Fruit fly (Drosophila melanogaster) whole organism, wandering third instar larva: ENCODE measurements around the gene CG13806.

Source experiments
- Abd-B ChIP-seq: fragments of >200 bp; optimal IDR thresholded peaks from 2 replicates; lab custom pipeline; 2017; ENCODE audit warnings: missing biosample characterization, missing genetic modification characterization
- CG32264 ChIP-seq: fragments of 200-800 bp; sonication (Bioruptor generic); optimal IDR thresholded peaks from 2 replicates; lab custom pipeline; 2016; ENCODE audit warnings: missing biosample characterization, missing genetic modification characterization
- CG9705 ChIP-seq: fragments of 200-800 bp; sonication (Bioruptor generic); optimal IDR thresholded peaks from 2 replicates; lab custom pipeline; 2018; ENCODE audit warnings: missing biosample characterization, mild to moderate bottlenecking, missing genetic modification characterization
- CrebA ChIP-seq: fragments of 200-800 bp; sonication (Bioruptor generic); optimal IDR thresholded peaks from 2 replicates; lab custom pipeline; 2016; ENCODE audit warnings: missing biosample characterization, mild to moderate bottlenecking, missing genetic modification characterization, borderline replicate concordance
- Dif ChIP-seq: fragments of 200-275, 200-300 bp; sonication (Bioruptor generic); optimal IDR thresholded peaks from 2 replicates; lab custom pipeline; 2018; ENCODE audit warnings: missing biosample characterization, missing genetic modification characterization; ENCODE audit not compliant: partially characterized antibody
- GATAd ChIP-seq: sonication (Bioruptor generic); optimal IDR thresholded peaks from 2 replicates; lab custom pipeline; 2016; ENCODE audit warnings: missing biosample characterization, missing genetic modification characterization
- Hnf4 ChIP-seq: fragments of 200-800 bp; sonication (Bioruptor generic); optimal IDR thresholded peaks from 2 replicates; lab custom pipeline; 2016; ENCODE audit warnings: missing biosample characterization, mild to moderate bottlenecking, missing genetic modification characterization
- Hr78 ChIP-seq: fragments of >200 bp; optimal IDR thresholded peaks from 2 replicates; lab custom pipeline; 2017; ENCODE audit warnings: missing biosample characterization, missing genetic modification characterization
- Hr83 ChIP-seq: fragments of 200-300 bp; sonication (Bioruptor generic); optimal IDR thresholded peaks from 2 replicates; lab custom pipeline; 2016; ENCODE audit warnings: missing biosample characterization, mild to moderate bottlenecking, missing genetic modification characterization, moderate library complexity; ENCODE audit not compliant: poor library complexity, severe bottlenecking
- Mio ChIP-seq: sonication (Bioruptor generic); optimal IDR thresholded peaks from 2 replicates; lab custom pipeline; 2016; ENCODE audit warnings: missing biosample characterization, missing genetic modification characterization
- Myc ChIP-seq: fragments of >200 bp; optimal IDR thresholded peaks from 2 replicates; lab custom pipeline; 2017
- N ChIP-seq: fragments of >200 bp; optimal IDR thresholded peaks from 2 replicates; lab custom pipeline; 2018; ENCODE audit warnings: missing biosample characterization, missing external identifiers, missing genetic modification characterization
- OdsH ChIP-seq: fragments of 200-800 bp; sonication (Bioruptor generic); optimal IDR thresholded peaks from 2 replicates; lab custom pipeline; 2016; ENCODE audit warnings: missing biosample characterization, mild to moderate bottlenecking, missing genetic modification characterization
- Rel ChIP-seq, 2 experiments: fragments of 200-800 bp; sonication (Bioruptor generic) in 1 of 2; optimal IDR thresholded peaks; 2 replicates in 1 of 2; 3 replicates in 1 of 2; lab custom pipeline; 2016 to 2019; ENCODE audit warnings: mild to moderate bottlenecking in 2 of 2, missing biosample characterization in 2 of 2, missing genetic modification characterization in 2 of 2, moderate library complexity in 1 of 2
- Sp1 ChIP-seq: fragments of 200-800 bp; sonication (Bioruptor generic); optimal IDR thresholded peaks from 3 replicates; lab custom pipeline; 2019; ENCODE audit warnings: missing biosample characterization, mild to moderate bottlenecking, missing genetic modification characterization, moderate library complexity
- Vsx2 ChIP-seq: fragments of 200-300, 225-300 bp; sonication (Bioruptor generic); optimal IDR thresholded peaks from 2 replicates; lab custom pipeline; 2018; ENCODE audit warnings: missing biosample characterization, missing genetic modification characterization; ENCODE audit not compliant: partially characterized antibody
- br ChIP-seq: fragments of 200-800 bp; sonication (Bioruptor generic); optimal IDR thresholded peaks from 2 replicates; lab custom pipeline; 2016; ENCODE audit warnings: missing biosample characterization, missing genetic modification characterization
- brk ChIP-seq: fragments of 200-800 bp; sonication (Bioruptor generic); optimal IDR thresholded peaks from 2 replicates; lab custom pipeline; 2016; ENCODE audit warnings: missing biosample characterization, mild to moderate bottlenecking, missing genetic modification characterization
- dl ChIP-seq, 2 experiments: fragments of 175-275, 200-275 bp in 1 of 2; fragments of 200-275 bp in 1 of 2; sonication (Bioruptor generic); optimal IDR thresholded peaks; lab custom pipeline; 2018; ENCODE audit warnings: mild to moderate bottlenecking in 2 of 2, missing biosample characterization in 2 of 2, missing genetic modification characterization in 2 of 2, moderate library complexity in 2 of 2; ENCODE audit not compliant: partially characterized antibody in 2 of 2, insufficient read depth in 1 of 2
- dmrt93B ChIP-seq: fragments of 200-800 bp; sonication (Bioruptor generic); optimal IDR thresholded peaks from 2 replicates; lab custom pipeline; 2018; ENCODE audit warnings: missing biosample characterization, mild to moderate bottlenecking, missing genetic modification characterization
- dsf ChIP-seq: sonication (Bioruptor generic); optimal IDR thresholded peaks from 2 replicates; lab custom pipeline; 2016; ENCODE audit warnings: missing biosample characterization, missing genetic modification characterization, borderline replicate concordance
- ey ChIP-seq: fragments of 200-800 bp; sonication (Bioruptor generic); optimal IDR thresholded peaks from 2 replicates; lab custom pipeline; 2016; ENCODE audit warnings: missing biosample characterization, missing genetic modification characterization
- foxo ChIP-seq, 2 experiments: fragments of 200-800 bp; sonication (Bioruptor generic); optimal IDR thresholded peaks; 2 replicates in 1 of 2; 3 replicates in 1 of 2; lab custom pipeline; 2016 to 2017; ENCODE audit warnings: missing biosample characterization in 2 of 2, missing genetic modification characterization in 2 of 2
- fru ChIP-seq: fragments of 200-800 bp; sonication (Bioruptor generic); optimal IDR thresholded peaks from 3 replicates; lab custom pipeline; 2016; ENCODE audit warnings: missing biosample characterization, mild to moderate bottlenecking, missing genetic modification characterization
- h ChIP-seq: fragments of 200-800 bp; sonication (Bioruptor generic); optimal IDR thresholded peaks from 3 replicates; lab custom pipeline; 2016; ENCODE audit warnings: missing biosample characterization, mild to moderate bottlenecking, missing genetic modification characterization
- jim ChIP-seq: fragments of 175-275, 200-325 bp; sonication (Bioruptor generic); optimal IDR thresholded peaks from 2 replicates; lab custom pipeline; 2016; ENCODE audit warnings: missing biosample characterization, mild to moderate bottlenecking, missing genetic modification characterization
- lola ChIP-seq: fragments of >200 bp; optimal IDR thresholded peaks from 2 replicates; lab custom pipeline; 2017; ENCODE audit warnings: missing biosample characterization, missing genetic modification characterization
- pan ChIP-seq: fragments of >200 bp; optimal IDR thresholded peaks from 2 replicates; lab custom pipeline; 2017
- psq ChIP-seq: fragments of 200-800 bp; sonication (Bioruptor generic); optimal IDR thresholded peaks from 3 replicates; lab custom pipeline; 2017; ENCODE audit warnings: missing biosample characterization, mild to moderate bottlenecking, missing genetic modification characterization, moderate library complexity
- rgr ChIP-seq: fragments of 200-800 bp; sonication (Bioruptor generic); optimal IDR thresholded peaks from 3 replicates; lab custom pipeline; 2016; ENCODE audit warnings: missing biosample characterization, mild to moderate bottlenecking, missing genetic modification characterization
- sage ChIP-seq: fragments of 200-800 bp; sonication (Bioruptor generic); optimal IDR thresholded peaks from 2 replicates; lab custom pipeline; 2016; ENCODE audit warnings: missing biosample characterization, mild to moderate bottlenecking, missing genetic modification characterization
- sv ChIP-seq: fragments of 200-800 bp; sonication (Bioruptor generic); optimal IDR thresholded peaks from 3 replicates; lab custom pipeline; 2016; ENCODE audit warnings: missing biosample characterization, missing genetic modification characterization
- tai ChIP-seq: sonication (Bioruptor generic); optimal IDR thresholded peaks from 2 replicates; lab custom pipeline; 2016; ENCODE audit warnings: missing biosample characterization, missing genetic modification characterization
- usp ChIP-seq: fragments of >200 bp; optimal IDR thresholded peaks from 2 replicates; lab custom pipeline; 2017; ENCODE audit warnings: missing biosample characterization, missing genetic modification characterization
- woc ChIP-seq: sonication (Bioruptor generic); optimal IDR thresholded peaks from 2 replicates; lab custom pipeline; 2016; ENCODE audit warnings: missing biosample characterization, mild to moderate bottlenecking, missing genetic modification characterization

Gene CG13806

DNA sequence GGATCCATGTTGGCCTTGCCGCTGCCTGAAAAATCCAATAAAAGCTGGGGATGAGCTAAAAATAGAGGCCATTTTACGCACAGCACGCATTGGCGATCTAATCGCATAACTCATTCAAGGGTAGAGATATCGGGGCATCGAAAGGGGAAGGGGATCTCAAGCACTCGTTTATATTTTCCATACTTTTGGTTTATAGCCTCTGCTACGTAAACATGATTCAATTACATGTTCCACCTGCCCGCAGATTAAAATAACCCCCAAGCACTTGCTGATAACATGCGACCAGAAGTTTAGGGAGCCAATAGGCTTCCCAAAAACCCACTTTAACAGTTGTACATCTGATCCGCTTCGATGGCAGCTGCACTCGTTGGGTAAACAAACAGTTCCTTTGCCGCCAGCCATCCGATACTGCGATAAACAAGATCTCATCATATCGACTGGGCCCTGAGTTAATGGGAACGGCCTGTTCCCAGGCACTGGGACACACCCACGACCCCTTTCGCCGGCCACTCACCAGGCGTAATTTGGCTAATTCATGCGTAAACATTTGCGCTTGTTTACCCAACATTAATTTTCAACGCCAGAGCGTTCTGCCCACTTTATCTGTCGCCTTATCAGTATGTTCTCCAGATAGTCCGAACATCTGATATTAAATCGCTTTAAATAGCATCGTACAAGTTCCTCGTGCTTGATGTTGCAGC lies 12.1 kb upstream of the CG13806 start:
- peak; percentile 64 for TF ChIP-seq Hr83 (GFP tag; lab: Kevin White, UChicago)
- no peak for TF ChIP-seq psq (GFP tag; lab: Kevin White, UChicago)

DNA sequence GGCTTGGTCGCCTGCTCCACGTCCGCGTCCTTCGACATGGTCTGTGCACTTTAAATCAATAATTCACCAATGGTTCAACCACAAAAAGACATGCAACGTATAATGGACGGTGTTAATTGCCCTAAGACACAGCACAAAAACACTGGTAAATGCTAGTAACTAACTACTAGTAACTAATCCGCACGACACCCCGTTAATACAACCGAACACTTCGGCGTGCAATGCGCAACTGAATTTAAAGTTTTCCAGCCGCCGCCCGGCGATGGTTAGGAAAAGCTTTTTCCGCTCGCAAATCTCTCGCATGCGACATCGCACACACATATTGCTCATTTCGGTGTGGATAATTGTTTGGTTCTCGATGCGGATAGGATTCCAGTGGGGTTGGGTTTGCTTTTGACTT lies 10.4 kb upstream of the CG13806 start:
- TF ChIP-seq fru (GFP tag; lab: Kevin White, UChicago) (no peak), woc (GFP tag; lab: Kevin White, UChicago) (no peak), br (GFP tag; lab: Kevin White, UChicago) (no peak), sage (no peak), foxo (GFP tag; optimal IDR thresholded peaks at IDR 0.05; lab: Kevin White, UChicago) (no peak), brk (GFP tag; lab: Kevin White, UChicago) (no peak), Sp1 (GFP tag; lab: Kevin White, UChicago) (no peak), Mio (no peak), Rel (GFP tag; optimal IDR thresholded peaks at IDR 0.05; lab: Kevin White, UChicago) (no peak), Rel (tag; optimal IDR thresholded peaks at IDR 0.05; lab: Kevin White, UChicago) (no peak), tai (GFP tag; lab: Kevin White, UChicago) (no peak), Hnf4 (GFP tag; lab: Kevin White, UChicago) (no peak), Dif (GFP tag; lab: Kevin White, UChicago) (no peak), sv (GFP tag; lab: Kevin White, UChicago) (no peak)

DNA sequence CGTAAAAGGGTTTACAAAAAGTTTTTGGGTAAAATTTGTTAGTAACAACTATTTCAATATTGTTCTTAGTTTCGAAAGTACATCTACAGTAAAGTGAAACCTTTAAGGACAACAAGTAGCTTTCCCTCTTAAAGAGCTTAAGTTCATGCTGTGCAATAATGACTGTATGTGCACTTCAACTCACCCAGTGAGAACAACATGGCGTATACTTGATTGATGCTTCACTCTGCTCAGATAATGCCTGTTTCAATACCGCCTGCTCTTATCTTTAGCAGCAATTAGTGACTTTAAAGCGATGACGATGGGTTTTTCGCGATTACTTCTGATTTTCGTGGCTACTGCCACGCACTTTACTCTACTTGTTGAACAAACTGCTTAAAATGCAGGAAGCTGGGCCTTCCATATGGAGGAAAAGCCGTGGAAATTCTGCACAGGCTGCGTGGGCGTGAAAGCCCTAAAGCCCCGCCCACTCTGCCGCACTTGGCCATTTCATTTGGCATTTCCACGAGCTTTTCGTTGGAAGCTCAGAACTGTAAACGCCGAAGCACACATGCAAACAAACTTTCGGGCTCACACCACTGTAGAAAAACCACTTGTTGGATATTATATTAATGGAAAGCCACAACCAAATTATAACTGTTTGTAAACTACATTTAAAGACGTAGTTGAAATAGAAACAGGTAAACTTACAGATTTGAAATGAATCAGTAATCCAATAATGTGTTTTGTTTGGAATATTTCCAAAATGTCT lies 9.6 kb upstream of the CG13806 start:
- no peak for TF ChIP-seq tai (GFP tag; lab: Kevin White, UChicago)
- no peak for TF ChIP-seq br (GFP tag; lab: Kevin White, UChicago)
- TF ChIP-seq brk (GFP tag; lab: Kevin White, UChicago): no peak
- TF ChIP-seq CrebA (GFP tag; lab: Kevin White, UChicago): no peak
- TF ChIP-seq Hr78 (GFP tag; lab: Kevin White, UChicago): no peak
- no peak for TF ChIP-seq Vsx2 (GFP tag; lab: Kevin White, UChicago)
- no peak for TF ChIP-seq fru (GFP tag; lab: Kevin White, UChicago)
- TF ChIP-seq lola (GFP tag; lab: Kevin White, UChicago): no peak
- TF ChIP-seq Rel (GFP tag; optimal IDR thresholded peaks at IDR 0.05; lab: Kevin White, UChicago): no peak
- no peak for TF ChIP-seq Rel (tag; optimal IDR thresholded peaks at IDR 0.05; lab: Kevin White, UChicago)
- TF ChIP-seq Sp1 (GFP tag; lab: Kevin White, UChicago): no peak
- no peak for TF ChIP-seq Mio
- TF ChIP-seq dsf (GFP tag; lab: Kevin White, UChicago): no peak
- no peak for TF ChIP-seq N
- TF ChIP-seq sv (GFP tag; lab: Kevin White, UChicago): no peak
- no peak for TF ChIP-seq usp (GFP tag; lab: Kevin White, UChicago)
- no peak for TF ChIP-seq pan (lab: Kevin White, UChicago)

DNA sequence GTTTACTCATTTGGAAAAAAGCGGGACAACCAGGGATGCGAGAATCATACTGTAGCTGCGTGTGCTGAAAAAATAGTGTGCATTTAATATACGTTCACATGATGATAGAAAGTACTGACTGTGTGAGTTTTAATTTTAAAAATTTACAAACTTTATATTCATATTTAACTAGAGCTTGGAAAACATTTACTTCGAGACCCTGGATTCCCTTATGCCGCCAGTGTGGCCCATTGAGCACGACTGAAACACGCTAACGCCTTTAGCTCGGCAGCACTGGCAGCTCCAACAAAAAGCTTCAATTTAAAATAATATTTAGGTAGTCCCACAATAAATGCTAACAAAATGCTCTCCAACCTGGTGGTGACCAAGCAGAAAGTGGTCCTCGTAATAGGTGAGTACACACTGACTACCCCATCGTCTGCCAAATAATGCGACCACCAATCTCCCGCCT lies 8.8 kb upstream of the CG13806 start, which contains the start of the genes CG1275 and Elp5:
Gene CG1275, minus strand, starts transcription at position 12 of the 451 bp plus-strand sequence.
Gene Elp5, plus strand, starts transcription at position 45 of the 451 bp plus-strand sequence.
- TF ChIP-seq CG32264 (peak; percentile 96), brk (GFP tag; lab: Kevin White, UChicago) (no peak), Rel (GFP tag; optimal IDR thresholded peaks at IDR 0.05; lab: Kevin White, UChicago) (peak; percentile 95), Rel (tag; optimal IDR thresholded peaks at IDR 0.05; lab: Kevin White, UChicago) (peak; percentile 94), rgr (GFP tag; lab: Kevin White, UChicago) (peak; percentile 99), woc (GFP tag; lab: Kevin White, UChicago) (peak; percentile 95), N (no peak), Hnf4 (GFP tag; lab: Kevin White, UChicago) (peak; percentile 98), Abd-B (GFP tag; lab: Kevin White, UChicago) (no peak), h (GFP tag; lab: Kevin White, UChicago) (peak; percentile 100), Sp1 (GFP tag; lab: Kevin White, UChicago) (peak; percentile 98), Vsx2 (GFP tag; lab: Kevin White, UChicago) (no peak), foxo (GFP tag; optimal IDR thresholded peaks at IDR 0.05; lab: Kevin White, UChicago) (peak; percentile 91 to 98), dmrt93B (GFP tag; lab: Kevin White, UChicago) (peak; percentile 95), Mio (peak; percentile 91), dsf (GFP tag; lab: Kevin White, UChicago) (no peak), usp (GFP tag; lab: Kevin White, UChicago) (no peak), OdsH (GFP tag; lab: Kevin White, UChicago) (peak; percentile 97), dl (GFP tag; optimal IDR thresholded peaks at IDR 0.05; lab: Kevin White, UChicago; ENCODE audit: insufficient read depth in 1 of 2, partially characterized antibody in 2 of 2) (no peak), GATAd (GFP tag; lab: Kevin White, UChicago) (peak; percentile 95), Dif (GFP tag; lab: Kevin White, UChicago) (no peak), ey (GFP tag; lab: Kevin White, UChicago) (peak; percentile 98), br (GFP tag; lab: Kevin White, UChicago) (peak; percentile 99), lola (GFP tag; lab: Kevin White, UChicago) (no peak), jim (GFP tag; lab: Kevin White, UChicago) (peak; percentile 85), CG9705 (GFP tag; lab: Kevin White, UChicago) (peak; percentile 97), fru (GFP tag; lab: Kevin White, UChicago) (peak; percentile 97), Myc (peak; percentile 31), psq (GFP tag; lab: Kevin White, UChicago) (peak; percentile 95), CrebA (GFP tag; lab: Kevin White, UChicago) (no peak), Hr83 (GFP tag; lab: Kevin White, UChicago) (peak; percentile 98)
